Worm (Caenorhabditis elegans) whole organism, L1 larva: ENCODE results near the gene ssq-3.

ENCODE experiments used
- C04F5.9 ChIP-seq: sonication (generic microtip); optimal IDR thresholded peaks from 2 replicates; lab custom pipeline; 2016; ENCODE audit warnings: missing genetic modification characterization, missing compliant biosample characterization
- F16B12.6 ChIP-seq: fragments of 150-350 bp; optimal IDR thresholded peaks from 2 replicates; lab custom pipeline; 2014; ENCODE audit warnings: missing biosample characterization, missing genetic modification characterization
- alr-1 ChIP-seq: fragments of 200-800 bp; sonication (Bioruptor generic); optimal IDR thresholded peaks from 2 replicates; lab custom pipeline; 2018; ENCODE audit warnings: borderline replicate concordance, mild to moderate bottlenecking, missing genetic modification characterization, missing compliant biosample characterization
- aly-2 ChIP-seq: fragments of 150-350 bp; optimal IDR thresholded peaks from 2 replicates; lab custom pipeline; 2014; ENCODE audit warnings: missing biosample characterization, missing genetic modification characterization
- ama-1 ChIP-seq: fragments of 150-350 bp; optimal IDR thresholded peaks from 2 replicates; lab custom pipeline; 2014
- ceh-88 ChIP-seq: fragments of 200-800 bp; sonication (Bioruptor generic); IDR thresholded peaks from 2 replicates; pipeline ENCODE4 v1.3.6; 2022; ENCODE audit warnings: missing genetic modification characterization, missing compliant biosample characterization
- ces-1 ChIP-seq: fragments of 150-350 bp; optimal IDR thresholded peaks from 2 replicates; lab custom pipeline; 2014; ENCODE audit warnings: missing biosample characterization, missing genetic modification reagents, missing genetic modification characterization
- dpl-1 ChIP-seq, 3 experiments: fragments of 150-350 bp in 2 of 3; sonication (generic microtip) in 1 of 3; optimal IDR thresholded peaks; 2 replicates each; lab custom pipeline; 2014 to 2017; ENCODE audit warnings: missing biosample characterization in 3 of 3, missing genetic modification characterization in 3 of 3, missing genetic modification reagents in 3 of 3
- efl-1 ChIP-seq, 4 experiments: fragments of 150-350 bp; optimal IDR thresholded peaks in 3 of 4; peaks in 1 of 4; 1 replicate in 1 of 4; 2 replicates in 3 of 4; lab custom pipeline; 2014; ENCODE audit warnings: missing biosample characterization in 2 of 4, missing genetic modification characterization in 2 of 4, missing genetic modification reagents in 2 of 4
- elt-3 ChIP-seq, 6 experiments: fragments of 150-350 bp in 1 of 6; sonication (generic microtip); optimal IDR thresholded peaks; 2 replicates each; lab custom pipeline; 2017 to 2018; ENCODE audit warnings: missing biosample characterization in 6 of 6, missing genetic modification characterization in 6 of 6, inconsistent platforms in 1 of 6
- ets-5 ChIP-seq: fragments of 200-800 bp; sonication (Bioruptor generic); IDR thresholded peaks from 2 replicates; pipeline ENCODE4 v1.3.6; 2022; ENCODE audit warnings: missing genetic modification characterization, missing compliant biosample characterization
- fos-1 ChIP-seq: fragments of 150-350 bp; optimal IDR thresholded peaks from 2 replicates; lab custom pipeline; 2014; ENCODE audit warnings: missing biosample characterization, missing genetic modification characterization
- hlh-17 ChIP-seq: fragments of 200-800 bp; sonication (Bioruptor generic); optimal IDR thresholded peaks from 2 replicates; lab custom pipeline; 2018; ENCODE audit warnings: missing genetic modification characterization, mild to moderate bottlenecking, missing compliant biosample characterization, moderate library complexity, borderline replicate concordance
- hpl-2 ChIP-seq: fragments of 150-350 bp; optimal IDR thresholded peaks from 2 replicates; lab custom pipeline; 2014; ENCODE audit warnings: missing biosample characterization, missing genetic modification reagents, missing genetic modification characterization
- jun-1 ChIP-seq: fragments of 150-350 bp; optimal IDR thresholded peaks from 2 replicates; lab custom pipeline; 2014; ENCODE audit warnings: missing biosample characterization, missing genetic modification reagents, missing genetic modification characterization
- lin-35 ChIP-seq, 2 experiments: fragments of 150-350 bp; optimal IDR thresholded peaks; 2 replicates each; lab custom pipeline; 2014; ENCODE audit warnings: missing biosample characterization in 2 of 2, missing genetic modification characterization in 2 of 2, missing genetic modification reagents in 2 of 2
- lin-39 ChIP-seq: fragments of 150-350 bp; optimal IDR thresholded peaks from 2 replicates; lab custom pipeline; 2014; ENCODE audit warnings: missing biosample characterization, missing genetic modification reagents, missing genetic modification characterization
- lir-3 ChIP-seq: sonication (generic microtip); optimal IDR thresholded peaks from 2 replicates; lab custom pipeline; 2016; ENCODE audit warnings: mild to moderate bottlenecking, missing genetic modification characterization, moderate library complexity, missing compliant biosample characterization; ENCODE audit not compliant: poor library complexity
- lsy-2 ChIP-seq, 2 experiments: fragments of 150-350 bp; optimal IDR thresholded peaks; 2 replicates each; lab custom pipeline; 2014; ENCODE audit warnings: missing biosample characterization in 2 of 2, missing genetic modification characterization in 2 of 2
- nhr-11 ChIP-seq: fragments of 150-350 bp; optimal IDR thresholded peaks from 2 replicates; lab custom pipeline; 2014; ENCODE audit warnings: missing biosample characterization, missing genetic modification characterization
- nhr-12 ChIP-seq: sonication (generic microtip); optimal IDR thresholded peaks from 2 replicates; lab custom pipeline; 2017; ENCODE audit warnings: missing biosample characterization, missing genetic modification characterization
- nhr-19 ChIP-seq: fragments of 200-800 bp; sonication (Bioruptor generic); conservative IDR thresholded peaks from 2 replicates; pipeline ENCODE4 v1.3.6; 2022; ENCODE audit warnings: missing genetic modification characterization, missing compliant biosample characterization
- nhr-20 ChIP-seq: sonication (generic microtip); optimal IDR thresholded peaks from 2 replicates; lab custom pipeline; 2016; ENCODE audit warnings: mild to moderate bottlenecking, missing genetic modification characterization, missing compliant biosample characterization
- nhr-47 ChIP-seq: sonication (generic microtip); optimal IDR thresholded peaks from 2 replicates; lab custom pipeline; 2016; ENCODE audit warnings: mild to moderate bottlenecking, missing genetic modification characterization, moderate library complexity, missing compliant biosample characterization
- nhr-71 ChIP-seq: sonication (generic microtip); optimal IDR thresholded peaks from 2 replicates; lab custom pipeline; 2016; ENCODE audit warnings: mild to moderate bottlenecking, missing genetic modification characterization, moderate library complexity, missing compliant biosample characterization
- nhr-77 ChIP-seq: fragments of 150-350 bp; optimal IDR thresholded peaks from 2 replicates; lab custom pipeline; 2014; ENCODE audit warnings: missing biosample characterization, missing genetic modification characterization
- nhr-85 ChIP-seq: sonication (generic microtip); peaks from one replicate; lab custom pipeline; 2016; ENCODE audit warnings: missing genetic modification characterization, inconsistent platforms, missing compliant biosample characterization
- nhr-90 ChIP-seq: sonication (generic microtip); optimal IDR thresholded peaks from 2 replicates; lab custom pipeline; 2016; ENCODE audit warnings: mild to moderate bottlenecking, missing genetic modification characterization, missing compliant biosample characterization; ENCODE audit not compliant: poor library complexity
- pax-3 ChIP-seq: fragments of 200-800 bp; sonication (Bioruptor generic); optimal IDR thresholded peaks from 2 replicates; lab custom pipeline; 2018; ENCODE audit warnings: mild to moderate bottlenecking, missing genetic modification characterization, moderate library complexity, missing compliant biosample characterization
- rnt-1 ChIP-seq: sonication (generic microtip); optimal IDR thresholded peaks from 2 replicates; lab custom pipeline; 2016; ENCODE audit warnings: mild to moderate bottlenecking, missing genetic modification characterization, moderate library complexity, missing compliant biosample characterization
- skn-1 ChIP-seq: fragments of 150-350 bp; optimal IDR thresholded peaks from 2 replicates; lab custom pipeline; 2014; ENCODE audit warnings: missing biosample characterization, missing genetic modification characterization
- snpc-4 ChIP-seq: fragments of 150-350 bp; optimal IDR thresholded peaks from 2 replicates; lab custom pipeline; 2014; ENCODE audit warnings: missing biosample characterization, missing genetic modification characterization
- sox-4 ChIP-seq: sonication (generic microtip); optimal IDR thresholded peaks from 2 replicates; lab custom pipeline; 2016; ENCODE audit warnings: missing genetic modification characterization, missing compliant biosample characterization
- sptf-1 ChIP-seq: fragments of 150-350 bp; optimal IDR thresholded peaks from 2 replicates; lab custom pipeline; 2014; ENCODE audit warnings: missing biosample characterization, missing genetic modification characterization
- unc-130 ChIP-seq: fragments of 150-350 bp; optimal IDR thresholded peaks from 2 replicates; lab custom pipeline; 2017; ENCODE audit warnings: missing biosample characterization, missing genetic modification characterization, inconsistent platforms
- zip-4 ChIP-seq: fragments of 200-800 bp; sonication (Bioruptor generic); optimal IDR thresholded peaks from 2 replicates; lab custom pipeline; 2018; ENCODE audit warnings: mild to moderate bottlenecking, missing genetic modification characterization, moderate library complexity, missing compliant biosample characterization
- ztf-4 ChIP-seq: fragments of 150-350 bp; optimal IDR thresholded peaks from 2 replicates; lab custom pipeline; 2014; ENCODE audit warnings: missing biosample characterization, missing genetic modification characterization

ssq-3 gene

DNA sequence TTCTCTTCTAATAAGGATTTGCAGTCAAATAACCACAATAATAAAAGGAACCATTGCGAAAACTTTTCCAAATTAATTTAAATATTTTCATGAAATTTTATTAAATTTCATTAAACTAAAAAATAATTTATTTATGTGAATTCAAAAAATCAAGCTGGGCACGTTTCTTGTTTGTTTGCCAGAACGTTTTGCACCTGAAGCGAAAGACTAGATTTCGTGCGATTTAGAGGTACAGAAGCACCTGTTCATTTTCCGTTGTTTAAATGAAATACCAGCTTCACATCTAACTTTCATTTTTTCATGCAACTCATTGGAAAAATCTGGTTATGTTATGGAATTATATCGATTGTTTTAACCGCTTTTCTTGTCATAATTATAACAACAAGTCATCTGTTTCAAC lies 39.3 kb upstream of the ssq-3 start, which contains the start of gene srg-48:
Gene srg-48 (plus strand): TSS at position 301 of the 400 bp plus-strand sequence.
- TF ChIP-seq pax-3 (tag; lab: Kevin White, UChicago) (no peak), rnt-1 (tag; lab: Kevin White, UChicago) (no peak), skn-1 (no peak), F16B12.6 (tag; lab: Kevin White, UChicago) (no peak), zip-4 (GFP tag; lab: Kevin White, UChicago) (no peak), hpl-2 (GFP tag; lab: Kevin White, UChicago) (no peak), nhr-12 (tag; lab: Kevin White, UChicago) (no peak), snpc-4 (tag; lab: Kevin White, UChicago) (no peak), ets-5 (no peak), ceh-88 (GFP tag; lab: Robert Waterston, UW) (no peak), ces-1 (no peak), nhr-90 (tag; lab: Kevin White, UChicago) (no peak)

DNA sequence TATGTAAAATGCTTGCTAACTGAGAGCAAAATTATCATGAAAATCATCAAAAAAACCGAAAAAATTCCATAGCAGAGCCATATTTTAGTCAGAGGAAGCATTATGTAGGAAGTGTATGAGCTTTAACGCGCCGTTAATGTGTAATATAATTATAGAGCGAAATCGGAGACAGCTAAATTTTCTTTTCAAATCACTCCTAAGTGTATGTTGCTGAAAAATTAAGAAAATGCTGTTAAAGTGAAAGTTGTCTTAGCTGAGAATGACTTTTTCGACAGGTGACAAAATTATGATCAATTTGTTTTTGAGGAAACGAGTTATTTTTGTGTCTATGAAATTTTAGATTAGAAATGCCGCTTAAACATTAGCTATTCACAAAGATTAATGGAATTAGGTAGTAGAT lies 36.3 kb upstream of the ssq-3 start, which contains the start of gene srg-50:
Gene srg-50 (minus strand): TSS at position 101 of the 400 bp plus-strand sequence.
- no peak for TF ChIP-seq unc-130 (tag; lab: Kevin White, UChicago)
- no peak for TF ChIP-seq hpl-2 (GFP tag; lab: Kevin White, UChicago)
- no peak for TF ChIP-seq lin-39 (tag; lab: Kevin White, UChicago)
- no peak for TF ChIP-seq nhr-19 (GFP tag; lab: Robert Waterston, UW)
- TF ChIP-seq nhr-20 (tag; lab: Kevin White, UChicago): no peak
- no peak for TF ChIP-seq nhr-85
- TF ChIP-seq lin-35 (GFP tag; optimal IDR thresholded peaks at IDR 0.05; lab: Kevin White, UChicago): no peak
- no peak for TF ChIP-seq ztf-4 (tag; lab: Kevin White, UChicago)
- no peak for TF ChIP-seq skn-1
- no peak for TF ChIP-seq aly-2
- TF ChIP-seq jun-1: no peak
- TF ChIP-seq lir-3 (tag; lab: Kevin White, UChicago): no peak
- TF ChIP-seq elt-3 (tag; optimal IDR thresholded peaks at IDR 0.05; lab: Kevin White, UChicago): no peak
- TF ChIP-seq sptf-1 (tag; lab: Kevin White, UChicago): no peak
- no peak for TF ChIP-seq nhr-77 (tag; lab: Kevin White, UChicago)
- TF ChIP-seq dpl-1 (GFP tag; optimal IDR thresholded peaks at IDR 0.05; lab: Kevin White, UChicago): no peak
- TF ChIP-seq alr-1 (tag; lab: Kevin White, UChicago): no peak
- TF ChIP-seq hlh-17 (GFP tag; lab: Kevin White, UChicago): no peak

DNA sequence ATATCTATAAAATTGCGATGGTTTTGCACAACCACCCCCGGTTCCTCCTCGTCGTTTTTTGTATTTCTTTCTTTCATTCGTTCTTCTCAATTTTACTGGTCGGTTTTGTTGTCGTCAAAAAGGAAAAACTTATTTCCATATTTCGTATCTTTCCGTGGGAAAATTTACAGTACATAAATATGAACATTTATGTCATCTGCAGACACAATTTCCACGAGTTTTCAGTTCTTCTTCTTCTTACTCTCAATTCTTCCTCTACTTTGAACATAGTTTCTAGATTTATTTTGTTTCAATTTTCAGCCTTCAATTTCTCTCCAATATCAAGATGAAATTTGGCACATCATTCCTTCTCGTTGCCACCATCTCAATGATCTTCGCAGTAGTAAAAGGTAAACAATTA lies 30.2 kb upstream of the ssq-3 start, which contains the start of gene Y43B11AR.1:
Gene Y43B11AR.1 (plus strand): TSS at position 301 of the 400 bp plus-strand sequence.
- TF ChIP-seq sox-4 (no peak), aly-2 (no peak)
- TF ChIP-seq, all 84 proteins: peak for 0

DNA sequence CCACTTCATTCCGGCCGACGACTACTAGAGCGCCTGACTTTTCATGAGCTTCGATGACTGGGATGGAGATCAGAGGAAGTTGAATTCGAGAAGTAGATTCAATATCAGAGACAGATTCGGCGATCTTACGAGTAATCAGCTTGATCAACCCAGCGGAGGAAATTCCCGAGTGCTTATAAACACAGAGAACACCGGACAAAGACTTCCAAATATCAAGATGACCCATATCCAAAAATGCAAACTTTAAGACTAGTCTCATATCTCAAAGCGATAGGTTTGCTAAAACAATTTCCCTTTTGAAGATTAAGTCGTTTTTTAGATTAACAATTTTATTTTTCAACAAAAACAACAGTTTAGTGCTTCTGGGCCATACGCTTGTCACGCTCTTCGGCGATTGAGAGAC lies 28.0 kb upstream of the ssq-3 start, which contains the start of gene Y43B11AR.3:
Gene Y43B11AR.3 (minus strand): TSS at position 335 of the 403 bp plus-strand sequence.
- TF ChIP-seq nhr-47 (tag; lab: Kevin White, UChicago) (peak; percentile 8), C04F5.9 (tag; lab: Kevin White, UChicago) (no peak), nhr-85 (peak; percentile 56), efl-1 (optimal IDR thresholded peaks at IDR 0.05; lab: Kevin White, UChicago) (peak; percentile 9 to 12), efl-1 (GFP tag; optimal IDR thresholded peaks at IDR 0.05 in 1 of 2; lab: Kevin White, UChicago) (peak in 1 of 2 experiments; percentile 22), fos-1 (tag; lab: Kevin White, UChicago) (peak; percentile 44), rnt-1 (tag; lab: Kevin White, UChicago) (peak; percentile 30), lsy-2 (tag; optimal IDR thresholded peaks at IDR 0.05; lab: Kevin White, UChicago) (peak in 1 of 2 experiments; percentile 14), zip-4 (GFP tag; lab: Kevin White, UChicago) (no peak), aly-2 (peak; percentile 78), nhr-90 (tag; lab: Kevin White, UChicago) (peak; percentile 34), nhr-71 (peak; percentile 46), ama-1 (lab: Kevin White, UChicago) (peak; percentile 49), nhr-11 (tag; lab: Kevin White, UChicago) (no peak), ets-5 (no peak)
